Fruit fly (Drosophila melanogaster) whole organism, embryonic: ENCODE measurements around the gene me31B.

Source experiments
- BEAF-32 ChIP-seq: fragments of 200-800 bp; sonication (Bioruptor generic); optimal IDR thresholded peaks from 3 replicates; lab custom pipeline; 2017; ENCODE audit warnings: missing biosample characterization, missing genetic modification characterization, mild to moderate bottlenecking, moderate library complexity, missing genetic modification reagents
- Bteb2 ChIP-seq: fragments of 200-800 bp; sonication (Bioruptor generic); optimal IDR thresholded peaks from 2 replicates; lab custom pipeline; 2016; ENCODE audit warnings: missing biosample characterization, missing genetic modification characterization
- CG10979 ChIP-seq: fragments of 200-800 bp; sonication (Bioruptor generic); optimal IDR thresholded peaks from 2 replicates; lab custom pipeline; 2018; ENCODE audit warnings: missing biosample characterization, mild to moderate bottlenecking, missing genetic modification characterization, moderate library complexity
- CG11560 ChIP-seq: fragments of 200-800 bp; sonication (Bioruptor generic); IDR thresholded peaks from 3 replicates; pipeline ENCODE4 v1.3.6; 2022; ENCODE audit warnings: missing biosample characterization, missing genetic modification characterization
- CG14441 ChIP-seq: fragments of 200-800 bp; sonication (Bioruptor generic); IDR thresholded peaks from 2 replicates; pipeline ENCODE4 v1.3.6; 2022; ENCODE audit warnings: missing biosample characterization, missing genetic modification characterization
- CG1603 ChIP-seq: fragments of 200-800 bp; sonication (Bioruptor generic); optimal IDR thresholded peaks from 2 replicates; lab custom pipeline; 2019; ENCODE audit warnings: missing biosample characterization, mild to moderate bottlenecking, missing genetic modification characterization, moderate library complexity
- CG18476 ChIP-seq: fragments of 200-800 bp; sonication (Bioruptor generic); optimal IDR thresholded peaks from 2 replicates; lab custom pipeline; 2016; ENCODE audit warnings: missing biosample characterization, mild to moderate bottlenecking, missing genetic modification characterization
- CG18764 ChIP-seq: fragments of 200-800 bp; sonication (Bioruptor generic); optimal IDR thresholded peaks from 3 replicates; lab custom pipeline; 2016; ENCODE audit warnings: missing biosample characterization, missing genetic modification characterization
- CG2116 ChIP-seq: fragments of 200-800 bp; sonication (Bioruptor generic); optimal IDR thresholded peaks from 3 replicates; lab custom pipeline; 2018; ENCODE audit warnings: missing biosample characterization, mild to moderate bottlenecking, missing genetic modification characterization
- CG31224 ChIP-seq: fragments of 200-800 bp; sonication (Bioruptor generic); IDR thresholded peaks from 2 replicates; pipeline ENCODE4 v1.3.6; 2022; ENCODE audit warnings: missing biosample characterization, missing genetic modification characterization
- CG3163 ChIP-seq: fragments of 200-800 bp; sonication (Bioruptor generic); optimal IDR thresholded peaks from 3 replicates; lab custom pipeline; 2016; ENCODE audit warnings: missing biosample characterization, missing genetic modification characterization
- CG34224 ChIP-seq: fragments of 200-800 bp; sonication (Bioruptor generic); IDR thresholded peaks from 3 replicates; pipeline ENCODE4 v1.3.6; 2022; ENCODE audit warnings: missing biosample characterization, missing genetic modification characterization; ENCODE audit not compliant: partially characterized antibody
- CG3838 ChIP-seq: fragments of 200-800 bp; sonication (Bioruptor generic); optimal IDR thresholded peaks from 3 replicates; lab custom pipeline; 2016; ENCODE audit warnings: missing biosample characterization, missing genetic modification characterization
- CG4617 ChIP-seq: fragments of 200-800 bp; sonication (Bioruptor generic); optimal IDR thresholded peaks from 3 replicates; lab custom pipeline; 2016; ENCODE audit warnings: missing biosample characterization, missing genetic modification characterization, borderline replicate concordance
- CG6254 ChIP-seq: fragments of 200-800 bp; sonication (Bioruptor generic); optimal IDR thresholded peaks from 3 replicates; lab custom pipeline; 2017; ENCODE audit warnings: mild to moderate bottlenecking, missing biosample characterization, missing genetic modification reagents, missing genetic modification characterization
- CG8089 ChIP-seq: fragments of 200-800 bp; sonication (Bioruptor generic); optimal IDR thresholded peaks from 3 replicates; lab custom pipeline; 2016; ENCODE audit warnings: missing biosample characterization, missing genetic modification characterization
- CG8478 ChIP-seq: fragments of >200 bp; optimal IDR thresholded peaks from 2 replicates; lab custom pipeline; 2018
- CG9215 ChIP-seq: fragments of 200-800 bp; sonication (Bioruptor generic); IDR thresholded peaks from 2 replicates; pipeline ENCODE4 v1.3.6; 2022; ENCODE audit warnings: missing biosample characterization, missing genetic modification characterization
- D19A ChIP-seq: fragments of 200-800 bp; optimal IDR thresholded peaks from 3 replicates; lab custom pipeline; 2019; ENCODE audit warnings: missing biosample characterization, mild to moderate bottlenecking, missing genetic modification characterization, moderate library complexity
- Dad ChIP-seq: fragments of 200-800 bp; sonication (Bioruptor generic); optimal IDR thresholded peaks from 3 replicates; lab custom pipeline; 2016; ENCODE audit warnings: missing biosample characterization, missing genetic modification characterization
- Dref ChIP-seq: fragments of 200-800 bp; sonication (Bioruptor generic); IDR thresholded peaks from 2 replicates; pipeline ENCODE4 v1.3.6; 2022; ENCODE audit warnings: missing biosample characterization, missing genetic modification characterization
- Ets65A ChIP-seq: fragments of 200-800 bp; sonication (Bioruptor generic); peaks from one replicate; lab custom pipeline; 2016; ENCODE audit warnings: missing biosample characterization, missing genetic modification characterization
- Hmx ChIP-seq: fragments of 200-800 bp; sonication (Bioruptor generic); optimal IDR thresholded peaks from 2 replicates; lab custom pipeline; 2016; ENCODE audit warnings: missing biosample characterization, missing genetic modification characterization
- MBD-R2 ChIP-seq: fragments of 200-800 bp; sonication (Bioruptor generic); IDR thresholded peaks from 2 replicates; pipeline ENCODE4 v1.3.6; 2022; ENCODE audit warnings: missing biosample characterization, missing genetic modification characterization
- Max ChIP-seq: fragments of 200-800 bp; sonication (Bioruptor generic); optimal IDR thresholded peaks from 2 replicates; lab custom pipeline; 2016; ENCODE audit warnings: missing biosample characterization, mild to moderate bottlenecking, missing genetic modification characterization
- NFAT ChIP-seq: fragments of 200-800 bp; sonication (Bioruptor generic); IDR thresholded peaks from 2 replicates; pipeline ENCODE4 v1.3.6; 2022; ENCODE audit warnings: missing biosample characterization, missing genetic modification characterization
- NK7.1 ChIP-seq: fragments of 200-800 bp; sonication (Bioruptor generic); optimal IDR thresholded peaks from 3 replicates; lab custom pipeline; 2016; ENCODE audit warnings: missing biosample characterization, missing genetic modification characterization
- Nf-YB ChIP-seq: fragments of 200-800 bp; sonication (Bioruptor generic); optimal IDR thresholded peaks from 3 replicates; lab custom pipeline; 2019; ENCODE audit warnings: missing biosample characterization, mild to moderate bottlenecking, missing genetic modification characterization, moderate library complexity
- Nf-YC ChIP-seq: fragments of 200-800 bp; optimal IDR thresholded peaks from 3 replicates; lab custom pipeline; 2019; ENCODE audit warnings: missing biosample characterization, mild to moderate bottlenecking, missing genetic modification characterization, moderate library complexity
- Sin3A ChIP-seq: fragments of >200 bp; optimal IDR thresholded peaks from 2 replicates; lab custom pipeline; 2018
- YL-1 ChIP-seq: fragments of 200-800 bp; sonication (Bioruptor generic); optimal IDR thresholded peaks from 3 replicates; lab custom pipeline; 2017; ENCODE audit warnings: missing biosample characterization, mild to moderate bottlenecking, missing genetic modification characterization
- bbx ChIP-seq: fragments of 200-800 bp; sonication (Bioruptor generic); IDR thresholded peaks from 2 replicates; pipeline ENCODE4 v1.3.6; 2022; ENCODE audit warnings: missing biosample characterization, missing genetic modification characterization; ENCODE audit not compliant: partially characterized antibody
- en ChIP-seq: fragments of 200-800 bp; sonication (Bioruptor generic); optimal IDR thresholded peaks from 2 replicates; lab custom pipeline; 2016; ENCODE audit warnings: missing biosample characterization, missing genetic modification characterization
- fd102C ChIP-seq: fragments of 200-800 bp; sonication (Bioruptor generic); optimal IDR thresholded peaks from 2 replicates; lab custom pipeline; 2018; ENCODE audit warnings: missing biosample characterization, mild to moderate bottlenecking, missing genetic modification characterization, moderate library complexity
- hbn ChIP-seq: fragments of 200-800 bp; sonication (Bioruptor generic); IDR thresholded peaks from 2 replicates; pipeline ENCODE4 v1.3.6; 2022; ENCODE audit warnings: missing biosample characterization, missing genetic modification characterization; ENCODE audit not compliant: partially characterized antibody
- hkb ChIP-seq, 2 experiments: fragments of 200-800 bp in 1 of 2; fragments of >200 bp in 1 of 2; sonication (Bioruptor generic) in 1 of 2; IDR thresholded peaks in 1 of 2; optimal IDR thresholded peaks in 1 of 2; 2 replicates each; pipeline versions ENCODE4 v1.3.6 to Lab custom; 2017 to 2022; ENCODE audit warnings: missing biosample characterization in 1 of 2, missing genetic modification characterization in 1 of 2
- knrl ChIP-seq: fragments of 200-800 bp; sonication (Bioruptor generic); IDR thresholded peaks from 3 replicates; pipeline ENCODE4 v1.3.6; 2022; ENCODE audit warnings: missing biosample characterization, missing genetic modification characterization; ENCODE audit not compliant: partially characterized antibody
- lov ChIP-seq, 2 experiments: fragments of 200-800 bp in 1 of 2; fragments of >200 bp in 1 of 2; sonication (Bioruptor generic) in 1 of 2; IDR thresholded peaks in 1 of 2; optimal IDR thresholded peaks in 1 of 2; 2 replicates in 1 of 2; 3 replicates in 1 of 2; pipeline versions ENCODE4 v1.3.6 to Lab custom; 2017 to 2022; ENCODE audit warnings: missing biosample characterization in 1 of 2, missing genetic modification characterization in 1 of 2
- mam ChIP-seq: fragments of 200-800 bp; sonication (Bioruptor generic); optimal IDR thresholded peaks from 3 replicates; lab custom pipeline; 2016; ENCODE audit warnings: missing biosample characterization, missing genetic modification characterization
- otp ChIP-seq: fragments of 200-800 bp; sonication (Bioruptor generic); IDR thresholded peaks from 3 replicates; pipeline ENCODE4, ENCODE4 v1.3.6; 2022; ENCODE audit warnings: missing biosample characterization, missing genetic modification characterization
- prd ChIP-seq, 3 experiments: fragments of >200 bp in 2 of 3; fragments of 200-800 bp in 1 of 3; sonication (Bioruptor generic) in 1 of 3; optimal IDR thresholded peaks in 2 of 3; IDR thresholded peaks in 1 of 3; 2 replicates in 2 of 3; 3 replicates in 1 of 3; pipeline versions ENCODE4 v1.3.6 to Lab custom; 2017 to 2022; ENCODE audit warnings: missing biosample characterization in 1 of 3, missing genetic modification characterization in 1 of 3
- ranshi ChIP-seq: fragments of 200-800 bp; sonication (Bioruptor generic); IDR thresholded peaks from 2 replicates; pipeline ENCODE4 v1.3.6; 2022; ENCODE audit warnings: missing biosample characterization, missing genetic modification characterization
- sens ChIP-seq: fragments of 200-800 bp; sonication (Bioruptor generic); peaks from one replicate; lab custom pipeline; 2016; ENCODE audit warnings: missing biosample characterization, missing genetic modification characterization
- sqz ChIP-seq: fragments of 200-800 bp; sonication (Bioruptor generic); optimal IDR thresholded peaks from 3 replicates; lab custom pipeline; 2018; ENCODE audit warnings: missing biosample characterization, mild to moderate bottlenecking, missing genetic modification characterization
- tll ChIP-seq, 2 experiments: fragments of 200-800 bp in 1 of 2; fragments of >200 bp in 1 of 2; sonication (Bioruptor generic) in 1 of 2; optimal IDR thresholded peaks; 2 replicates each; lab custom pipeline; 2017 to 2019; ENCODE audit warnings: missing biosample characterization in 2 of 2, missing genetic modification characterization in 2 of 2, mild to moderate bottlenecking in 1 of 2, moderate library complexity in 1 of 2
- toy ChIP-seq: fragments of 200-800 bp; sonication (Bioruptor generic); IDR thresholded peaks from 2 replicates; pipeline ENCODE4 v1.3.6; 2022; ENCODE audit warnings: missing biosample characterization, missing genetic modification characterization
- trh ChIP-seq: fragments of 200-800 bp; sonication (Bioruptor generic); optimal IDR thresholded peaks from 2 replicates; lab custom pipeline; 2016; ENCODE audit warnings: missing biosample characterization, missing genetic modification characterization

The me31B gene

dm6 chr2L:10232152-10232816, 6.9 kb upstream of the me31B start, which contains the start of gene eEF1delta (continued):
- no peak for TF ChIP-seq Max
- TF ChIP-seq CG8478 (lab: Kevin White, UChicago), result no peak
- TF ChIP-seq mam, result no peak
- no peak for TF ChIP-seq CG9215
- TF ChIP-seq CG2116, result no peak
- TF ChIP-seq Dref (GFP tag; lab: Robert Waterston, UW), result peak; percentile 71; the same call in 1 of the 2 replicates
- peak; percentile 55; the same call in 1 of the 3 replicates for TF ChIP-seq CG34224
- TF ChIP-seq NK7.1 (GFP tag; lab: Kevin White, UChicago), result no peak
- no peak for TF ChIP-seq fd102C (GFP tag; lab: Kevin White, UChicago)
- TF ChIP-seq sqz (GFP tag; lab: Kevin White, UChicago), result no peak
- TF ChIP-seq tll (GFP tag; optimal IDR thresholded peaks at IDR 0.05; lab: Kevin White, UChicago), result peak in 1 of 2 experiments; percentile 84
- TF ChIP-seq CG18476, result no peak
- TF ChIP-seq CG3838, result no peak
- TF ChIP-seq hbn (GFP tag; lab: Robert Waterston, UW), result peak; percentile 14; the same call in 1 of the 2 replicates
- TF ChIP-seq en (GFP tag; lab: Kevin White, UChicago), result no peak
- peak; percentile 99 for TF ChIP-seq CG1603 (tag; lab: Kevin White, UChicago)
- TF ChIP-seq prd (optimal IDR thresholded peaks at IDR 0.05; lab: Kevin White, UChicago), result no peak
- TF ChIP-seq prd (GFP tag; IDR thresholded peaks at IDR 0.05; lab: Robert Waterston, UW), result no peak
- no peak for TF ChIP-seq CG11560
- peak; percentile 51; the same call in 1 of the 2 replicates for TF ChIP-seq bbx (GFP tag; lab: Robert Waterston, UW)
- TF ChIP-seq YL-1 (GFP tag; lab: Kevin White, UChicago), result no peak
- TF ChIP-seq Sin3A (lab: Kevin White, UChicago), result peak; percentile 18
- TF ChIP-seq hkb (optimal IDR thresholded peaks at IDR 0.05; lab: Kevin White, UChicago), result no peak
- no peak for TF ChIP-seq hkb (GFP tag; IDR thresholded peaks at IDR 0.05; lab: Robert Waterston, UW)
- TF ChIP-seq ranshi (GFP tag; lab: Robert Waterston, UW), result no peak
- no peak for TF ChIP-seq Dad (GFP tag; lab: Kevin White, UChicago)
- TF ChIP-seq Nf-YC (tag; lab: Kevin White, UChicago), result no peak
- peak; percentile 16 for TF ChIP-seq Ets65A
- TF ChIP-seq Nf-YB (GFP tag; lab: Kevin White, UChicago), result no peak
- TF ChIP-seq CG6254 (GFP tag; lab: Kevin White, UChicago), result no peak
- TF ChIP-seq knrl (GFP tag; lab: Robert Waterston, UW), result 0 out of 3 replicates have a peak, but pooled peaks have one; percentile 25
- peak; percentile 54 for TF ChIP-seq CG4617 (GFP tag; lab: Kevin White, UChicago)
- TF ChIP-seq lov (optimal IDR thresholded peaks at IDR 0.05; lab: Kevin White, UChicago), result no peak
- no peak for TF ChIP-seq lov (GFP tag; IDR thresholded peaks at IDR 0.05; lab: Robert Waterston, UW)
- TF ChIP-seq CG14441 (GFP tag; lab: Robert Waterston, UW), result no peak
- no peak for TF ChIP-seq otp
- no peak for TF ChIP-seq NFAT (GFP tag; lab: Robert Waterston, UW)
- peak; percentile 53; the same call in 1 of the 2 replicates for TF ChIP-seq MBD-R2
- peak; percentile 56 for TF ChIP-seq BEAF-32 (GFP tag; lab: Kevin White, UChicago)
- TF ChIP-seq CG3163 (GFP tag; lab: Kevin White, UChicago), result no peak

DNA sequence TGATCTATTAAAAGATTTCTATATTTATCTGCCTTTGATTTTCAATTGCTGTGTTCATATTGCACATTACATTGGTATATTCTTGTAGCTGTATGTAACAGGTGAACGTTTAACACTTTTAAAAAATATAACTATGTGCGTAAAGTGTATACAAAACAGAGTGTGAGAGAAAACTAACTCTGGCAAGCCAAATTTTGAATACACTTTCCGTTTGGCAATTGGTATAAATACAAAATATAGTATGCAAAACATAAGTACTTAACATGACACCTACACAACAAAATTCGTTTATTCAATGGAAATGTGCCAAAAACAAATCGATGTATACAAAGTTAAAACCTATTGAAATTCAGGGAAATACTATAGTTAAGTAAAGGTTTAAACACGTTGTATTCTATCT, 6.3 kb upstream of the me31B start:
- TF ChIP-seq toy (no peak), CG10979 (tag; lab: Kevin White, UChicago) (no peak), CG31224 (GFP tag; lab: Robert Waterston, UW) (no peak), D19A (tag; lab: Kevin White, UChicago) (peak; percentile 62), CG18764 (GFP tag; lab: Kevin White, UChicago) (no peak), Bteb2 (GFP tag; lab: Kevin White, UChicago) (no peak), Hmx (GFP tag; lab: Kevin White, UChicago) (peak; percentile 11), CG8089 (GFP tag; lab: Kevin White, UChicago) (no peak), fd102C (GFP tag; lab: Kevin White, UChicago) (no peak), trh (GFP tag; lab: Kevin White, UChicago) (no peak), sens (GFP tag; lab: Kevin White, UChicago) (peak; percentile 48)
